Worm (Caenorhabditis elegans) whole organism, L4/young adult: ENCODE results near the gene nyn-3.

ENCODE experiments used
- W03F9.2 ChIP-seq: fragments of 150-350 bp; optimal IDR thresholded peaks from 2 replicates; lab custom pipeline; 2014; ENCODE audit warnings: missing biosample characterization, missing genetic modification characterization
- him-1 ChIP-seq: sonication (generic microtip); optimal IDR thresholded peaks from 2 replicates; lab custom pipeline; 2016; ENCODE audit warnings: missing genotype, missing genetic modification reagents, missing genetic modification characterization, missing compliant biosample characterization

ce11 chrII:6245199-6245702, 47.2 kb downstream of the nyn-3 start, which contains the start of gene blos-4:
- no peak for TF ChIP-seq W03F9.2 (tag; lab: Kevin White, UChicago)
- TF ChIP-seq him-1 (tag; lab: Kevin White, UChicago), result no peak
